Worm (Caenorhabditis elegans) whole organism, late embryonic: ENCODE results near the gene rft-1.

Experiments used
- C08G9.2 ChIP-seq: sonication (generic microtip); optimal IDR thresholded peaks from 2 replicates; lab custom pipeline; 2016; ENCODE audit warnings: mild to moderate bottlenecking, missing genetic modification characterization, moderate library complexity, missing compliant biosample characterization
- C38D4.7 ChIP-seq: fragments of 200-800 bp; sonication (Bioruptor generic); optimal IDR thresholded peaks from 2 replicates; lab custom pipeline; 2018; ENCODE audit warnings: mild to moderate bottlenecking, missing genetic modification characterization, moderate library complexity, missing compliant biosample characterization
- T23F11.4 ChIP-seq: fragments of 200-800 bp; sonication (Bioruptor generic); optimal IDR thresholded peaks from 2 replicates; lab custom pipeline; 2018; ENCODE audit warnings: mild to moderate bottlenecking, missing genetic modification characterization, missing compliant biosample characterization
- Y22D7AL.16 ChIP-seq: sonication (generic microtip); optimal IDR thresholded peaks from 2 replicates; lab custom pipeline; 2016; ENCODE audit warnings: missing genetic modification characterization, missing compliant biosample characterization
- ceh-14 ChIP-seq: sonication (generic microtip); optimal IDR thresholded peaks from 2 replicates; lab custom pipeline; 2016; ENCODE audit warnings: missing genotype, missing genetic modification characterization, missing compliant biosample characterization
- ceh-2 ChIP-seq: sonication (generic microtip); optimal IDR thresholded peaks from 2 replicates; lab custom pipeline; 2016; ENCODE audit warnings: missing genotype, missing genetic modification characterization, missing compliant biosample characterization
- ceh-24 ChIP-seq: sonication (generic microtip); optimal IDR thresholded peaks from 2 replicates; lab custom pipeline; 2016; ENCODE audit warnings: mild to moderate bottlenecking, missing genetic modification characterization, missing compliant biosample characterization
- ceh-48 ChIP-seq: sonication (generic microtip); optimal IDR thresholded peaks from 2 replicates; lab custom pipeline; 2016; ENCODE audit warnings: missing genetic modification characterization, inconsistent platforms, missing compliant biosample characterization
- ceh-6 ChIP-seq: fragments of 200-800 bp; sonication (Bioruptor generic); optimal IDR thresholded peaks from 2 replicates; lab custom pipeline; 2018; ENCODE audit warnings: mild to moderate bottlenecking, missing genetic modification characterization, missing compliant biosample characterization
- ceh-9 ChIP-seq: sonication (generic microtip); optimal IDR thresholded peaks from 2 replicates; lab custom pipeline; 2016; ENCODE audit warnings: mild to moderate bottlenecking, missing genetic modification characterization, inconsistent platforms, missing compliant biosample characterization
- che-1 ChIP-seq: sonication (generic microtip); optimal IDR thresholded peaks from 2 replicates; lab custom pipeline; 2016; ENCODE audit warnings: mild to moderate bottlenecking, missing genetic modification characterization, missing compliant biosample characterization
- dve-1 ChIP-seq: sonication (generic microtip); optimal IDR thresholded peaks from 2 replicates; lab custom pipeline; 2017; ENCODE audit warnings: antibody characterized with exemption, mild to moderate bottlenecking, missing genetic modification characterization, missing compliant biosample characterization
- elt-2 ChIP-seq: sonication (generic microtip); optimal IDR thresholded peaks from 2 replicates; lab custom pipeline; 2016; ENCODE audit warnings: missing genetic modification reagents, missing genetic modification characterization, missing compliant biosample characterization
- elt-4 ChIP-seq: sonication (generic microtip); optimal IDR thresholded peaks from 2 replicates; lab custom pipeline; 2016; ENCODE audit warnings: missing genetic modification characterization, missing compliant biosample characterization
- ets-4 ChIP-seq: sonication (generic microtip); optimal IDR thresholded peaks from 2 replicates; lab custom pipeline; 2016; ENCODE audit warnings: missing genetic modification characterization, missing compliant biosample characterization
- eyg-1 ChIP-seq: sonication (generic microtip); optimal IDR thresholded peaks from 2 replicates; lab custom pipeline; 2016; ENCODE audit warnings: missing genotype, missing genetic modification characterization, missing compliant biosample characterization
- hlh-8 ChIP-seq: sonication (generic microtip); optimal IDR thresholded peaks from 2 replicates; lab custom pipeline; 2016; ENCODE audit warnings: missing genotype, missing genetic modification characterization, missing compliant biosample characterization
- lim-6 ChIP-seq: sonication (generic microtip); optimal IDR thresholded peaks from 2 replicates; lab custom pipeline; 2016; ENCODE audit warnings: missing genetic modification characterization, missing compliant biosample characterization
- madf-2 ChIP-seq: sonication (generic microtip); optimal IDR thresholded peaks from 2 replicates; lab custom pipeline; 2017; ENCODE audit warnings: missing genetic modification characterization, missing compliant biosample characterization
- npax-4 ChIP-seq: sonication (generic microtip); optimal IDR thresholded peaks from 2 replicates; lab custom pipeline; 2016; ENCODE audit warnings: missing genetic modification characterization, missing compliant biosample characterization
- odd-2 ChIP-seq: sonication (generic microtip); optimal IDR thresholded peaks from 2 replicates; lab custom pipeline; 2017; ENCODE audit warnings: antibody characterized with exemption, mild to moderate bottlenecking, missing genetic modification characterization, missing compliant biosample characterization
- pag-3 ChIP-seq: sonication (generic microtip); optimal IDR thresholded peaks from 2 replicates; lab custom pipeline; 2016; ENCODE audit warnings: missing compliant biosample characterization, missing genetic modification characterization, borderline replicate concordance
- pax-1 ChIP-seq: fragments of 150-350 bp; optimal IDR thresholded peaks from 2 replicates; lab custom pipeline; 2014; ENCODE audit warnings: missing biosample characterization, missing genetic modification characterization
- pha-4 ChIP-seq: fragments of 150-350 bp; optimal IDR thresholded peaks from 2 replicates; lab custom pipeline; 2018; ENCODE audit warnings: missing biosample characterization, missing genetic modification reagents, missing genetic modification characterization
- pqm-1 ChIP-seq: sonication (generic microtip); optimal IDR thresholded peaks from 2 replicates; lab custom pipeline; 2016; ENCODE audit warnings: missing genetic modification characterization, missing compliant biosample characterization
- rnt-1 ChIP-seq: sonication (generic microtip); optimal IDR thresholded peaks from 2 replicates; lab custom pipeline; 2016; ENCODE audit warnings: missing genetic modification characterization, missing compliant biosample characterization
- sox-2 ChIP-seq: fragments of 200-800 bp; sonication (Bioruptor generic); IDR thresholded peaks from 2 replicates; pipeline ENCODE4 v1.3.6; 2022; ENCODE audit warnings: missing genetic modification reagents, missing genetic modification characterization, missing compliant biosample characterization
- sox-4 ChIP-seq: sonication (generic microtip); optimal IDR thresholded peaks from 2 replicates; lab custom pipeline; 2017; ENCODE audit warnings: mild to moderate bottlenecking, missing genetic modification characterization, inconsistent platforms, missing compliant biosample characterization
- syd-9 ChIP-seq: sonication (generic microtip); optimal IDR thresholded peaks from 2 replicates; lab custom pipeline; 2016; ENCODE audit warnings: mild to moderate bottlenecking, missing genetic modification characterization, moderate library complexity, missing compliant biosample characterization
- tbx-2 ChIP-seq: sonication (generic microtip); optimal IDR thresholded peaks from 2 replicates; lab custom pipeline; 2016; ENCODE audit warnings: missing genetic modification characterization, missing compliant biosample characterization
- ttx-3 ChIP-seq: sonication (generic microtip); optimal IDR thresholded peaks from 2 replicates; lab custom pipeline; 2016; ENCODE audit warnings: missing genetic modification reagents, missing genetic modification characterization, missing compliant biosample characterization
- unc-42 ChIP-seq: sonication (generic microtip); optimal IDR thresholded peaks from 2 replicates; lab custom pipeline; 2016; ENCODE audit warnings: missing genotype, missing genetic modification characterization, missing compliant biosample characterization
- unc-55 ChIP-seq: sonication (generic microtip); optimal IDR thresholded peaks from 2 replicates; lab custom pipeline; 2017; ENCODE audit warnings: missing biosample characterization, missing genetic modification reagents, missing genetic modification characterization
- unc-86 ChIP-seq: sonication (generic microtip); optimal IDR thresholded peaks from 2 replicates; lab custom pipeline; 2016; ENCODE audit warnings: missing genetic modification characterization, missing compliant biosample characterization
- ztf-16 ChIP-seq: sonication (generic microtip); optimal IDR thresholded peaks from 2 replicates; lab custom pipeline; 2017; ENCODE audit warnings: missing genetic modification characterization, missing compliant biosample characterization

rft-1 gene

DNA sequence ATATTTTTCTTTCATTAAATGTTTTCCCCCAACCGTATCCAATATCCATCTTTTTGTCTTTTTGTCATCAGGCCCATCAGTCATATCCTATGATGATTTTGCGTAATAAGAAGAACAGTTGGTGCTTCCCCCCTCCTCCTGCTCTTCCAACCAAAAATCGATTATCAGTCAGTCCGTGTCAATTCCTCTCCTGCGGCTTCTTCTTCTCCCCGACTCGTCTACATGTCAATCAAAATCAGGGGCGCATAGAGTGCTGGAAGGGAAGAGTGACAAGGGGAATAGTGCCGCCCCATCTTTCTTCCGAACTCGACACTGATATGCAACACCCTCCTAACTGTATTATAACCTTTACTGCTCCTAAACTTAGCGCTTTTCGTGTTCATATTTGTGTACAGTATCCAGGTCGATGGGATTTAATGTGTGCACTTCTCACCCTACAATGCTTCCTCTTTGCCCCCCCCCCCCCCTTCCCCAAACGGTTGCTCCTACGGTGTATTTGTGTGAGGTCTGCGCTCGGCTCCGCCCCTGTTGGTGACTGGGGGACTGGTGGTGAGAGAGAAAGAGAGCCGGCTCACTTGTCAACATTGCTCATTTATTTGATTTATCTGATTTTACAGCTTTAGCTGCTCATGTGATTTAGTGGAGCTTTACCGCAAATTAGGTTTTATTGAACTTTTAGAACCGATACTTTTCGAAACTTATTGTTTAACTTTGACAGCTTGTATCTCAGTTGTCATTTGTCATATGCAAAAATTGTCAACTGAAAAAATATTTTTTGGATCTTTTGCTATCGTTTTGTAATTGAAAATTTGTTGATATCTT, 48.5 kb upstream of the rft-1 start (continued):
- TF ChIP-seq lim-6 (tag; lab: Kevin White, UChicago) (no peak), unc-42 (tag; lab: Kevin White, UChicago) (no peak), eyg-1 (tag; lab: Kevin White, UChicago) (no peak), ceh-14 (no peak), pqm-1 (no peak), sox-2 (no peak), T23F11.4 (GFP tag; lab: Kevin White, UChicago) (no peak), dve-1 (tag; lab: Kevin White, UChicago) (no peak), ets-4 (tag; lab: Kevin White, UChicago) (no peak), unc-86 (tag; lab: Kevin White, UChicago) (no peak), che-1 (tag; lab: Kevin White, UChicago) (no peak), odd-2 (tag; lab: Kevin White, UChicago) (no peak), ceh-24 (tag; lab: Kevin White, UChicago) (no peak), unc-55 (GFP tag; lab: Kevin White, UChicago) (peak; percentile 100), syd-9 (tag; lab: Kevin White, UChicago) (no peak), pax-1 (tag; lab: Kevin White, UChicago) (no peak), hlh-8 (no peak), madf-2 (no peak), pha-4 (tag; lab: Kevin White, UChicago) (no peak), Y22D7AL.16 (tag; lab: Kevin White, UChicago) (no peak), sox-4 (tag; lab: Kevin White, UChicago) (no peak), ceh-6 (GFP tag; lab: Kevin White, UChicago) (no peak), npax-4 (no peak)

DNA sequence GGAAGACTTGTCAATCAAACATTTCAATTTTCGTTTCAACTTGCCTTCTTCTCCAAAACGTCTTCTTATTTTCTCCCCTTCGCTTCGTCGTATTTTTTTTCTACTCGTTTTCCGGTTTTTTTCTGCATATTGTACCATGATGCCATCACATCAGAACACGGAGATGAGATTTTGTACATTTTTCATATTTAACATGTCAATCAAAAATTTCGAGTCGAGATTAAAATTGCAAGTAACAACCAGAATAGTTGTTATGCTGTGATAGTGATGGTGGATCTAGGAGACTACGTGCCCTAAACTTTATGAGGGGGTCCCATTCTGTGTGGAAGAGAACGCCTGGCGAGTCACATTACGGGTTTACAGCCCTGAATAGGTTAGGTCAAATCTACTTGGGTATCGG, 46.9 kb upstream of the rft-1 start:
- TF ChIP-seq unc-86 (tag; lab: Kevin White, UChicago): no peak
- TF ChIP-seq unc-55 (GFP tag; lab: Kevin White, UChicago): peak; percentile 57
- TF ChIP-seq, all 69 proteins: peak for 1

DNA sequence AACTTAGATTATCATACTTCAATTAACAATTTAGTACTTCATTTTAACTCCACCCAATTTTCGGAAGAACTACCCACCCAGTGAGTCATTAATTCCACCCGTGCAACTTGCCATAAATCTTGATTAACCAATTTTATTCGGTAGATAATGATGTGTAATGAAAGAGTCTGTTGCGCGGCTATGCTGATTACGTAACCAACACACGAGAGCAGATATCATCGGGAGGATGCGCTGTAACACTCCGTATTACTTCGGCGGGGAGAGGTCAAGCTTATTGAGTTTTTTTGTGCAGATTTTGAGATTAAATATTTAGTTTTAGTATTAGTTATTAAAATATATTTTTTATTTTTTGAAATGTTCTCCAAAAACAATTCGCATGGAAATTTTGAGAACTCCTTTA, 46.0 kb upstream of the rft-1 start:
- peak; percentile 56 for TF ChIP-seq unc-55 (GFP tag; lab: Kevin White, UChicago)
- TF ChIP-seq rnt-1 (tag; lab: Kevin White, UChicago): no peak
- no peak for TF ChIP-seq ztf-16

DNA sequence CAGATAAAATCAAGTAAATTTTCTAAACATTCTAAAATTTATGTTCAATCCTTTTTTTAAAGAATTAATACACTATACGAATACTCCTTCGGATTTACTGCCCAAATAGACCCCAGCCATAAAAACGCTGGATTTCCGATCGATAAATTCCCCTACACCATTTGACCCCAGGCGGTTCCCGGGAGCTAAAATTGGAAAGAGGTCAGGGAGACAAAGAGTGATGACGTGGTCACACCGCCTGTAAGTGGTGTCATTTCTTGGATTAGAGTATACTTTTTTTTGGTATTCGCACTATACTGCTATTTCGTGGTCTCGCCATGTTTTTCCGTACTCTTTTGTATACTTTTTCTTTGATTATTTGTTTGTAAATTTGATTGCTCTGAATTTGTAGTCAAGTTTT, 44.9 kb upstream of the rft-1 start:
- TF ChIP-seq odd-2 (tag; lab: Kevin White, UChicago): no peak
- TF ChIP-seq ceh-6 (GFP tag; lab: Kevin White, UChicago): no peak
- TF ChIP-seq ets-4 (tag; lab: Kevin White, UChicago): no peak
- no peak for TF ChIP-seq elt-4 (tag; lab: Kevin White, UChicago)
- TF ChIP-seq C38D4.7: no peak
- TF ChIP-seq ceh-9 (tag; lab: Kevin White, UChicago): no peak
- TF ChIP-seq elt-2 (tag; lab: Kevin White, UChicago): no peak
- no peak for TF ChIP-seq pag-3
- no peak for TF ChIP-seq ceh-2
- TF ChIP-seq C08G9.2 (tag; lab: Kevin White, UChicago): no peak
- TF ChIP-seq npax-4: no peak
- TF ChIP-seq ttx-3 (tag; lab: Kevin White, UChicago): no peak
- TF ChIP-seq tbx-2 (tag; lab: Kevin White, UChicago): no peak
- TF ChIP-seq ceh-48: no peak
- TF ChIP-seq unc-42 (tag; lab: Kevin White, UChicago): no peak
- no peak for TF ChIP-seq dve-1 (tag; lab: Kevin White, UChicago)
- no peak for TF ChIP-seq ceh-14
- TF ChIP-seq, all 69 proteins: peak for 0
